Worm (Caenorhabditis elegans): ENCODE results near the gene T10G3.8.

Gene T10G3.8

ce11 chrV:13473467-13473866, 2.8 kb downstream of the T10G3.8 start, which contains the start of gene T10G3.1:
TSS of gene T10G3.1 (minus strand) at chrV:13473679.
- TF ChIP-seq elt-1 (tag; optimal IDR thresholded peaks at IDR 0.05; ENCODE audit: borderline replicate concordance, insufficient read depth): no peak
- no peak for TF ChIP-seq mab-5 (tag; optimal IDR thresholded peaks at IDR 0.05)
- no peak for TF ChIP-seq mls-2 (tag; optimal IDR thresholded peaks at IDR 0.05)
- TF ChIP-seq hlh-1 (tag; optimal IDR thresholded peaks at IDR 0.05): peak; percentile 97
- TF ChIP-seq unc-62 (GFP tag; optimal IDR thresholded peaks at IDR 0.05): peak; percentile 79
- no peak for TF ChIP-seq nhr-12 (tag; optimal IDR thresholded peaks at IDR 0.05)

- TF ChIP-seq unc-62 (GFP tag; optimal IDR thresholded peaks at IDR 0.05): no peak
- no peak for TF ChIP-seq unc-39 (tag; optimal IDR thresholded peaks at IDR 0.05)
- TF ChIP-seq ceh-43 (GFP tag; optimal IDR thresholded peaks at IDR 0.05): no peak
- TF ChIP-seq mep-1 (tag; optimal IDR thresholded peaks at IDR 0.05): no peak
- no peak for TF ChIP-seq bed-3 (GFP tag; optimal IDR thresholded peaks at IDR 0.05)
- TF ChIP-seq nhr-12 (tag; optimal IDR thresholded peaks at IDR 0.05): no peak
- TF ChIP-seq cnd-1 (tag; optimal IDR thresholded peaks at IDR 0.05): no peak
- TF ChIP-seq sem-2 (GFP tag; optimal IDR thresholded peaks at IDR 0.05): no peak
Observed at ce11 chrV:13472062-13472461, 4.2 kb downstream of the T10G3.8 start.

- TF ChIP-seq elt-1 (tag; optimal IDR thresholded peaks at IDR 0.05; ENCODE audit: borderline replicate concordance, insufficient read depth) (no peak), mep-1 (tag; optimal IDR thresholded peaks at IDR 0.05) (peak; percentile 52), drap-1 (GFP tag; optimal IDR thresholded peaks at IDR 0.05) (peak; percentile 30), sptf-1 (tag; optimal IDR thresholded peaks at IDR 0.05) (peak; percentile 78), cnd-1 (tag; optimal IDR thresholded peaks at IDR 0.05) (peak; percentile 55), ces-1 (GFP tag; optimal IDR thresholded peaks at IDR 0.05) (peak; percentile 49), nhr-28 (tag; optimal IDR thresholded peaks at IDR 0.05) (no peak), lin-13 (tag; optimal IDR thresholded peaks at IDR 0.05) (peak; percentile 33)
Observed at ce11 chrV:13468190-13468765, 8.0 kb downstream of the T10G3.8 start, which contains the start of the genes F25H9.6 and F25H9.7. TSS of gene F25H9.6 (minus strand) at chrV:13468361. TSS of gene F25H9.7 (plus strand) at chrV:13468376.

- TF ChIP-seq nhr-2 (tag; optimal IDR thresholded peaks at IDR 0.05): no peak
- TF ChIP-seq ces-1 (GFP tag; optimal IDR thresholded peaks at IDR 0.05): peak; percentile 16
Observed at ce11 chrV:13464123-13464522, 12.1 kb downstream of the T10G3.8 start.

DNA sequence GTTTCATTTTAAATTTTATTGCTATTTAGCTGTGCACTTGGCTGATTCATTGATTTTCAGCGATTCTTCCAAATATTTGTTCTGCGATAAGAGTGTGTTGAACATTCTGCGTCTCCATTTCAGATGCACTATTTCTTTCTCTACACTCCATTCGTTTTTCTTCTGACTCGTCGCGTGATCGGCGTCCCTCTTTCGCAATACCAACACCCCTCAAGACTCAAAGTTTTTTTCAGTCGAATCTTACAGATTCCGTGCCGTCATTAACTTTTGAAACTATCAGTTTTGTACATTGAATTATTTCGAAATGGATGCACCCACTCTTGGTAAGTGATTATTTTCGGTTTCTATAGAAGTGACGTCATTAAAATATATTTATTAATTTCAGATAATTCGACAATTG, 13.3 kb downstream of the T10G3.8 start, which contains the start of gene frm-10:
Gene frm-10, plus strand, starts transcription at position 234 of the 400 bp plus-strand sequence.
- TF ChIP-seq flh-1 (GFP tag; optimal IDR thresholded peaks at IDR 0.05) (no peak), nhr-237 (tag; optimal IDR thresholded peaks at IDR 0.05) (peak; percentile 49), ceh-39 (tag; optimal IDR thresholded peaks at IDR 0.05) (no peak), blmp-1 (tag; optimal IDR thresholded peaks at IDR 0.05) (no peak), elt-1 (tag; optimal IDR thresholded peaks at IDR 0.05; ENCODE audit: borderline replicate concordance, insufficient read depth) (no peak), tbx-8 (GFP tag; optimal IDR thresholded peaks at IDR 0.05) (no peak), pha-4 (tag; optimal IDR thresholded peaks at IDR 0.05) (no peak), M03D4.4 (tag; optimal IDR thresholded peaks at IDR 0.05) (no peak), ceh-83 (GFP tag; optimal IDR thresholded peaks at IDR 0.05) (no peak), bed-3 (GFP tag; optimal IDR thresholded peaks at IDR 0.05) (no peak), lsy-2 (tag; optimal IDR thresholded peaks at IDR 0.05) (no peak), elt-3 (tag; optimal IDR thresholded peaks at IDR 0.05) (peak; percentile 56), lin-32 (GFP tag; optimal IDR thresholded peaks at IDR 0.05) (no peak), nhr-12 (tag; optimal IDR thresholded peaks at IDR 0.05) (no peak), zip-8 (tag; optimal IDR thresholded peaks at IDR 0.05) (no peak), mab-5 (tag; optimal IDR thresholded peaks at IDR 0.05) (no peak), mep-1 (tag; optimal IDR thresholded peaks at IDR 0.05) (peak; percentile 4), nhr-28 (tag; optimal IDR thresholded peaks at IDR 0.05) (no peak)

- TF ChIP-seq lsy-2 (tag; optimal IDR thresholded peaks at IDR 0.05): peak; percentile 22
- peak; percentile 45 for TF ChIP-seq mep-1 (tag; optimal IDR thresholded peaks at IDR 0.05)
- peak; percentile 84 for TF ChIP-seq ces-1 (GFP tag; optimal IDR thresholded peaks at IDR 0.05)
- TF ChIP-seq hlh-1 (tag; optimal IDR thresholded peaks at IDR 0.05): no peak
Observed at ce11 chrV:13459323-13459722, 16.9 kb downstream of the T10G3.8 start, which contains the start of gene bath-39. TSS of gene bath-39 (plus strand) at chrV:13459459.

All from whole organism, mixed stage, embryonic.